Fruit fly (Drosophila melanogaster): Measurements from ENCODE around the gene Hsp26.
A peak's percentile ranks its signal among the peaks of the same experiment; 100 is the strongest.

Hsp26 gene

DNA sequence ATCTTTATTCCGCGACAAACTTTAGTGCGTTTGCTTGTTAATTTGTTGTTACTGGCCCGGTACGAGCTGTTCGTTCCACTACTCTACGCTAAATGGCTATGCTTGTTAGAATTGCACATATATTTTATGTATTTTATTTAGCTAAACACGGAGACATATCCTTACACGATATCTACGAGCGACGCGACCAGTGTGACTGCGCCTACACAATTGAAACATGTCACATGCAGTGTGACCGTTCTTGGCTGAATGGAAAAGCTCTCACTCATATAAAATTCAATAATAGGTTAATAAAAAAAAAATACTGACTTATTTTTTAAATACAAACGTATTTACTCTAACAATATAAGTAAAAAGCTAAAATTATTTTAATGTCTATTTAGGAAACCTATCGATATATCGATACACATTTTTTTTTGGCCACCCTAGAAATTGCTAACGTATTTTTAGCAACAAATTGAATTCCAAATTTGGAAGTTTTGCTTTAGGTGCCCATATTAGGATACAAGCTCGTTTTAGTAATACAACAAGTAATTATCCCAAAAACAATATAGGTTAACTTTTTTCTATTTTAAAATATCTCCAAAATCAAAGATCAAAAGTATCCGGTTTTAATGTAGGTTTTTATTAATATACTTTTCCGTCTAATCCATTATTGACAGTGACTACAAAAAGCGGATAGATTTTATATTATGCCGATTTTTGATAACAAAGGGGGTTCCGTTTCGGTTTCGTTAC, 22.0 kb upstream of the Hsp26 start, which contains the start of gene CG4080 (continued):
- TF ChIP-seq zen (tag; optimal IDR thresholded peaks at IDR 0.05) (peak; percentile 26), CG17328 (GFP tag; IDR thresholded peaks at IDR 0.05) (no peak), CG2678 (tag; optimal IDR thresholded peaks at IDR 0.05) (peak; percentile 19), GATAe (GFP tag; conservative IDR thresholded peaks at IDR 0.05) (no peak), CG17359 (tag; optimal IDR thresholded peaks at IDR 0.05) (no peak), CoRest (tag; optimal IDR thresholded peaks at IDR 0.05) (peak; percentile 55), sd (tag; optimal IDR thresholded peaks at IDR 0.05) (peak; percentile 51), bsh (GFP tag; optimal IDR thresholded peaks at IDR 0.05) (peak in 1 of 2 experiments; percentile 22), CG14014 (GFP tag; IDR thresholded peaks at IDR 0.05) (peak; percentile 47; the same call in 1 of the 2 replicates), peb (GFP tag; IDR thresholded peaks at IDR 0.05) (no peak), CG12942 (GFP tag; optimal IDR thresholded peaks at IDR 0.05) (no peak), odd (GFP tag; optimal IDR thresholded peaks at IDR 0.05) (no peak), h (optimal IDR thresholded peaks at IDR 0.05) (no peak), Scr (GFP tag; IDR thresholded peaks at IDR 0.05; ENCODE audit: partially characterized antibody) (peak; percentile 90), CG33213 (GFP tag; optimal IDR thresholded peaks at IDR 0.05) (peak; percentile 25), NK7.1 (GFP tag; optimal IDR thresholded peaks at IDR 0.05) (no peak), pho (GFP tag; optimal IDR thresholded peaks at IDR 0.05) (no peak), CG17912 (GFP tag; optimal IDR thresholded peaks at IDR 0.05) (peak; percentile 34), Hr3 (GFP tag; optimal IDR thresholded peaks at IDR 0.05) (peak; percentile 19), kay (GFP tag; optimal IDR thresholded peaks at IDR 0.05) (no peak), grau (tag; optimal IDR thresholded peaks at IDR 0.05) (peak; percentile 51), ase (GFP tag; IDR thresholded peaks at IDR 0.05) (no peak), luna (GFP tag; optimal IDR thresholded peaks at IDR 0.05) (no peak), CG17802 (tag; optimal IDR thresholded peaks at IDR 0.05) (no peak), Dip2 (GFP tag; IDR thresholded peaks at IDR 0.05) (no peak), CG11504 (tag; optimal IDR thresholded peaks at IDR 0.05) (no peak), CG12155 (GFP tag; optimal IDR thresholded peaks at IDR 0.05) (peak; percentile 49), emc (GFP tag; optimal IDR thresholded peaks at IDR 0.05) (no peak), HHEX (GFP tag; optimal IDR thresholded peaks at IDR 0.05) (no peak), zfh1 (GFP tag; IDR thresholded peaks at IDR 0.05) (no peak), CG10209 (GFP tag; optimal IDR thresholded peaks at IDR 0.05) (no peak), lov (optimal IDR thresholded peaks at IDR 0.05) (no peak), lov (GFP tag; IDR thresholded peaks at IDR 0.05) (no peak), CG10431 (GFP tag; optimal IDR thresholded peaks at IDR 0.05) (no peak), sc (optimal IDR thresholded peaks at IDR 0.05) (no peak), sc (GFP tag; optimal IDR thresholded peaks at IDR 0.05) (no peak), psq (GFP tag; optimal IDR thresholded peaks at IDR 0.05) (no peak), p53 (GFP tag; optimal IDR thresholded peaks at IDR 0.05) (no peak), CG9817 (tag; optimal IDR thresholded peaks at IDR 0.05) (no peak), NC2α (GFP tag; optimal IDR thresholded peaks at IDR 0.05) (no peak), CG2129 (GFP tag; IDR thresholded peaks at IDR 0.05; ENCODE audit: partially characterized antibody) (peak; percentile 62; the same call in 1 of the 2 replicates), CG13296 (GFP tag; optimal IDR thresholded peaks at IDR 0.05) (no peak), Adf1 (GFP tag; IDR thresholded peaks at IDR 0.05) (no peak), da (GFP tag; optimal IDR thresholded peaks at IDR 0.05) (no peak), Atf6 (GFP tag; IDR thresholded peaks at IDR 0.05) (no peak), CG7839 (tag; optimal IDR thresholded peaks at IDR 0.05) (peak; percentile 15), CG8765 (GFP tag; IDR thresholded peaks at IDR 0.05) (no peak), CG16813 (GFP tag; IDR thresholded peaks at IDR 0.05; ENCODE audit: partially characterized antibody) (peak; percentile 77), CG6765 (GFP tag; optimal IDR thresholded peaks at IDR 0.05) (peak; percentile 54), yki (optimal IDR thresholded peaks at IDR 0.05) (no peak), Nf-YA (GFP tag; IDR thresholded peaks at IDR 0.05) (no peak)
